Worm (Caenorhabditis elegans) whole organism, L1 larva: Measurements from ENCODE around the gene mks-5.

Experiments used
- ceh-82 ChIP-seq, 3 experiments: fragments of 150-350 bp in 1 of 3; sonication (generic microtip) in 2 of 3; optimal IDR thresholded peaks; 2 replicates each; lab custom pipeline; 2014 to 2017; ENCODE audit warnings: missing biosample characterization in 3 of 3, missing genetic modification characterization in 3 of 3
- dpl-1 ChIP-seq, 3 experiments: fragments of 150-350 bp in 2 of 3; sonication (generic microtip) in 1 of 3; optimal IDR thresholded peaks; 2 replicates each; lab custom pipeline; 2014 to 2017; ENCODE audit warnings: missing biosample characterization in 3 of 3, missing genetic modification characterization in 3 of 3, missing genetic modification reagents in 3 of 3
- nhr-237 ChIP-seq: fragments of 150-350 bp; optimal IDR thresholded peaks from 2 replicates; lab custom pipeline; 2014; ENCODE audit warnings: missing biosample characterization, missing genetic modification characterization
- nhr-76 ChIP-seq: sonication (generic microtip); optimal IDR thresholded peaks from 2 replicates; lab custom pipeline; 2017; ENCODE audit warnings: missing biosample characterization, missing genetic modification characterization
- pqm-1 ChIP-seq: sonication (generic microtip); optimal IDR thresholded peaks from 3 replicates; lab custom pipeline; 2017; ENCODE audit warnings: missing biosample characterization, missing genetic modification characterization
- sptf-1 ChIP-seq: fragments of 150-350 bp; optimal IDR thresholded peaks from 2 replicates; lab custom pipeline; 2014; ENCODE audit warnings: missing biosample characterization, missing genetic modification characterization
- tbx-2 ChIP-seq: sonication (generic microtip); optimal IDR thresholded peaks from 2 replicates; lab custom pipeline; 2016; ENCODE audit warnings: missing genetic modification characterization, missing compliant biosample characterization
- unc-62 ChIP-seq: fragments of 150-350 bp; optimal IDR thresholded peaks from 2 replicates; lab custom pipeline; 2014; ENCODE audit warnings: missing biosample characterization, missing genetic modification reagents, missing genetic modification characterization
- zag-1 ChIP-seq: fragments of 150-350 bp; optimal IDR thresholded peaks from 2 replicates; lab custom pipeline; 2014; ENCODE audit warnings: missing biosample characterization, missing genetic modification characterization

ce11 chrII:10719931-10720330 lies at the start of gene mks-5:
- TF ChIP-seq sptf-1 (tag; lab: Kevin White, UChicago) (no peak), ceh-82 (tag; optimal IDR thresholded peaks at IDR 0.05; lab: Kevin White, UChicago) (no peak), zag-1 (tag; lab: Kevin White, UChicago) (no peak), pqm-1 (tag; lab: Kevin White, UChicago) (no peak), nhr-237 (tag; lab: Kevin White, UChicago) (no peak), unc-62 (GFP tag; lab: Kevin White, UChicago) (no peak), dpl-1 (GFP tag; optimal IDR thresholded peaks at IDR 0.05; lab: Kevin White, UChicago) (no peak), tbx-2 (no peak), nhr-76 (tag; lab: Kevin White, UChicago) (no peak)
